Fruit fly (Drosophila melanogaster) whole organism, embryonic: ENCODE results near the gene CG34134.

Experiments used
- Bdp1 ChIP-seq: fragments of 200-800 bp; sonication (Bioruptor generic); optimal IDR thresholded peaks from 3 replicates; lab custom pipeline; 2016; ENCODE audit warnings: missing biosample characterization, missing genetic modification characterization
- CG11504 ChIP-seq: fragments of 200-800 bp; sonication (Bioruptor generic); optimal IDR thresholded peaks from 3 replicates; lab custom pipeline; 2019; ENCODE audit warnings: missing biosample characterization, mild to moderate bottlenecking, missing genetic modification characterization, moderate library complexity
- CG12071 ChIP-seq: fragments of 200-800 bp; sonication (Bioruptor generic); optimal IDR thresholded peaks from 3 replicates; lab custom pipeline; 2018; ENCODE audit warnings: missing biosample characterization, mild to moderate bottlenecking, missing genetic modification characterization
- CG14050 ChIP-seq: fragments of 200-800 bp; sonication (Bioruptor generic); IDR thresholded peaks from 3 replicates; pipeline ENCODE4 v1.3.6; 2022; ENCODE audit warnings: missing biosample characterization, missing genetic modification characterization
- CG17612 ChIP-seq: fragments of 200-800 bp; sonication (Bioruptor generic); IDR thresholded peaks from 2 replicates; pipeline ENCODE4 v1.3.6; 2022; ENCODE audit warnings: missing biosample characterization, missing genetic modification characterization
- CG2129 ChIP-seq: fragments of 200-800 bp; sonication (Bioruptor generic); IDR thresholded peaks from 2 replicates; pipeline ENCODE4 v1.3.6; 2022; ENCODE audit warnings: missing biosample characterization, missing genetic modification characterization; ENCODE audit not compliant: partially characterized antibody
- CG4328 ChIP-seq: fragments of 200-800 bp; sonication (Bioruptor generic); optimal IDR thresholded peaks from 3 replicates; lab custom pipeline; 2017; ENCODE audit warnings: missing biosample characterization, missing genetic modification reagents, missing genetic modification characterization
- CG6683 ChIP-seq: fragments of 200-800 bp; sonication (Bioruptor generic); optimal IDR thresholded peaks from 2 replicates; lab custom pipeline; 2017; ENCODE audit warnings: missing biosample characterization, mild to moderate bottlenecking, missing genetic modification characterization, missing genetic modification reagents
- CG7745 ChIP-seq: fragments of 200-800 bp; sonication (Bioruptor generic); optimal IDR thresholded peaks from 2 replicates; lab custom pipeline; 2018; ENCODE audit warnings: missing biosample characterization, mild to moderate bottlenecking, missing genetic modification characterization, moderate library complexity
- CG8290 ChIP-seq, 3 experiments: fragments of 200-800 bp; sonication (Bioruptor generic); optimal IDR thresholded peaks; 2 replicates each; lab custom pipeline; 2016 to 2019; ENCODE audit warnings: missing biosample characterization in 3 of 3, missing genetic modification characterization in 3 of 3, mild to moderate bottlenecking in 2 of 3, moderate library complexity in 1 of 3
- CG8924 ChIP-seq: fragments of 200-800 bp; optimal IDR thresholded peaks from 3 replicates; lab custom pipeline; 2019; ENCODE audit warnings: missing biosample characterization, mild to moderate bottlenecking, missing genetic modification characterization, moderate library complexity
- CG8944 ChIP-seq: fragments of 200-800 bp; sonication (Bioruptor generic); optimal IDR thresholded peaks from 3 replicates; lab custom pipeline; 2016; ENCODE audit warnings: missing biosample characterization, missing genetic modification characterization
- CG9727 ChIP-seq: fragments of 200-800 bp; sonication (Bioruptor generic); optimal IDR thresholded peaks from 3 replicates; lab custom pipeline; 2017; ENCODE audit warnings: missing biosample characterization, mild to moderate bottlenecking, missing genetic modification characterization
- CG9932 ChIP-seq: fragments of 200-800 bp; sonication (Bioruptor generic); IDR thresholded peaks from 2 replicates; pipeline ENCODE4 v1.3.6; 2022; ENCODE audit warnings: missing biosample characterization, missing genetic modification characterization
- CrebB ChIP-seq: fragments of 200-800 bp; sonication (Bioruptor generic); optimal IDR thresholded peaks from 3 replicates; lab custom pipeline; 2018; ENCODE audit warnings: missing biosample characterization, mild to moderate bottlenecking, missing genetic modification characterization
- Dbx ChIP-seq: fragments of 200-800 bp; sonication (Bioruptor generic); IDR thresholded peaks from 3 replicates; pipeline ENCODE4 v1.3.6; 2022; ENCODE audit warnings: missing biosample characterization, missing genetic modification characterization
- Doc2 ChIP-seq: fragments of 200-800 bp; sonication (Bioruptor generic); IDR thresholded peaks from 2 replicates; pipeline ENCODE4 v1.3.6; 2022; ENCODE audit warnings: missing biosample characterization, missing genetic modification characterization
- ERR ChIP-seq: fragments of 200-800 bp; sonication (Bioruptor generic); optimal IDR thresholded peaks from 2 replicates; lab custom pipeline; 2016; ENCODE audit warnings: missing biosample characterization, missing genetic modification characterization
- Gug ChIP-seq: fragments of 200-800 bp; sonication (Bioruptor generic); IDR thresholded peaks from 4 replicates; pipeline ENCODE4 v1.3.6; 2022; ENCODE audit warnings: missing biosample characterization, missing genetic modification characterization
- Hey ChIP-seq: fragments of 200-800 bp; sonication (Bioruptor generic); optimal IDR thresholded peaks from 3 replicates; lab custom pipeline; 2018; ENCODE audit warnings: missing biosample characterization, mild to moderate bottlenecking, missing genetic modification characterization
- Hr3 ChIP-seq: fragments of 200-800 bp; sonication (Bioruptor generic); optimal IDR thresholded peaks from 3 replicates; lab custom pipeline; 2016; ENCODE audit warnings: missing biosample characterization, missing genetic modification characterization
- Kr ChIP-seq: fragments of 200-800 bp; sonication (Bioruptor generic); optimal IDR thresholded peaks from 2 replicates; lab custom pipeline; 2017; ENCODE audit warnings: missing biosample characterization, mild to moderate bottlenecking, missing genetic modification characterization
- Mad ChIP-seq: fragments of 200-800 bp; sonication (Bioruptor generic); optimal IDR thresholded peaks from 2 replicates; lab custom pipeline; 2016; ENCODE audit warnings: missing biosample characterization, missing genetic modification characterization
- Max ChIP-seq: fragments of 200-800 bp; sonication (Bioruptor generic); optimal IDR thresholded peaks from 2 replicates; lab custom pipeline; 2016; ENCODE audit warnings: missing biosample characterization, mild to moderate bottlenecking, missing genetic modification characterization
- Oaz ChIP-seq: fragments of 200-800 bp; sonication (Bioruptor generic); IDR thresholded peaks from 2 replicates; pipeline ENCODE4 v1.3.6; 2022; ENCODE audit warnings: missing biosample characterization, missing genetic modification characterization
- Oli ChIP-seq: fragments of 200-800 bp; sonication (Bioruptor generic); optimal IDR thresholded peaks from 2 replicates; lab custom pipeline; 2018; ENCODE audit warnings: missing biosample characterization, mild to moderate bottlenecking, missing genetic modification characterization, moderate library complexity
- Ravus ChIP-seq: fragments of 200-800 bp; sonication (Bioruptor generic); IDR thresholded peaks from 2 replicates; pipeline ENCODE4 v1.3.6; 2022; ENCODE audit warnings: missing biosample characterization, missing genetic modification characterization
- Side ChIP-seq: fragments of 200-800 bp; sonication (Bioruptor generic); optimal IDR thresholded peaks from 2 replicates; lab custom pipeline; 2016; ENCODE audit warnings: missing biosample characterization, missing genetic modification characterization
- Tbp ChIP-seq: fragments of >200 bp; optimal IDR thresholded peaks from 2 replicates; lab custom pipeline; 2018; ENCODE audit warnings: missing biosample characterization, missing genetic modification characterization
- Trl ChIP-seq, 3 experiments: fragments of >200 bp in 2 of 3; fragments of 200-800 bp in 1 of 3; sonication (Bioruptor generic) in 1 of 3; optimal IDR thresholded peaks; 2 replicates in 1 of 3; 3 replicates in 2 of 3; lab custom pipeline; 2016 to 2017; ENCODE audit warnings: missing biosample characterization in 1 of 3, missing genetic modification characterization in 1 of 3
- ab ChIP-seq: fragments of 200-800 bp; sonication (Bioruptor generic); optimal IDR thresholded peaks from 2 replicates; lab custom pipeline; 2016; ENCODE audit warnings: missing biosample characterization, missing genetic modification characterization
- bigmax ChIP-seq: fragments of 200-800 bp; sonication (Bioruptor generic); optimal IDR thresholded peaks from 2 replicates; lab custom pipeline; 2018; ENCODE audit warnings: missing biosample characterization, mild to moderate bottlenecking, missing genetic modification characterization
- ci ChIP-seq: fragments of 200-800 bp; sonication (Bioruptor generic); IDR thresholded peaks from 3 replicates; pipeline ENCODE4 v1.3.6; 2022; ENCODE audit warnings: missing biosample characterization, missing genetic modification characterization
- corto ChIP-seq: fragments of 200-800 bp; sonication (Bioruptor generic); optimal IDR thresholded peaks from 2 replicates; lab custom pipeline; 2016; ENCODE audit warnings: missing biosample characterization, mild to moderate bottlenecking, missing genetic modification characterization, moderate library complexity
- dati ChIP-seq: fragments of 200-800 bp; sonication (Bioruptor generic); IDR thresholded peaks from 2 replicates; pipeline ENCODE4 v1.3.6; 2022; ENCODE audit warnings: missing biosample characterization, missing genetic modification characterization
- ems ChIP-seq: fragments of 200-800 bp; sonication (Bioruptor generic); optimal IDR thresholded peaks from 3 replicates; lab custom pipeline; 2016; ENCODE audit warnings: missing biosample characterization, missing genetic modification characterization
- ewg ChIP-seq: fragments of 200-800 bp; sonication (Bioruptor generic); optimal IDR thresholded peaks from 3 replicates; lab custom pipeline; 2017; ENCODE audit warnings: mild to moderate bottlenecking, missing biosample characterization, missing genetic modification reagents, missing genetic modification characterization
- eyg ChIP-seq: fragments of 200-800 bp; sonication (Bioruptor generic); optimal IDR thresholded peaks from 3 replicates; lab custom pipeline; 2016; ENCODE audit warnings: missing biosample characterization, missing genetic modification characterization
- fd3F ChIP-seq: fragments of 200-800 bp; sonication (Bioruptor generic); optimal IDR thresholded peaks from 2 replicates; lab custom pipeline; 2018; ENCODE audit warnings: missing biosample characterization, mild to moderate bottlenecking, missing genetic modification characterization, moderate library complexity
- jing ChIP-seq: fragments of 200-800 bp; sonication (Bioruptor generic); optimal IDR thresholded peaks from 2 replicates; lab custom pipeline; 2018; ENCODE audit warnings: missing biosample characterization, mild to moderate bottlenecking, missing genetic modification characterization
- kay ChIP-seq: fragments of 200-800 bp; sonication (Bioruptor generic); optimal IDR thresholded peaks from 2 replicates; lab custom pipeline; 2016; ENCODE audit warnings: missing biosample characterization, missing genetic modification characterization
- nerfin-1 ChIP-seq: fragments of 200-800 bp; sonication (Bioruptor generic); optimal IDR thresholded peaks from 3 replicates; lab custom pipeline; 2019; ENCODE audit warnings: missing biosample characterization, mild to moderate bottlenecking, missing genetic modification characterization, moderate library complexity
- odd ChIP-seq: fragments of 200-800 bp; sonication (Bioruptor generic); optimal IDR thresholded peaks from 2 replicates; lab custom pipeline; 2017; ENCODE audit warnings: missing biosample characterization, mild to moderate bottlenecking, missing genetic modification characterization
- p53 ChIP-seq: fragments of 200-800 bp; sonication (Bioruptor generic); optimal IDR thresholded peaks from 2 replicates; lab custom pipeline; 2016; ENCODE audit warnings: missing biosample characterization, missing genetic modification characterization
- pan ChIP-seq, 4 experiments: fragments of >200 bp in 3 of 4; fragments of 200-800 bp in 1 of 4; sonication (Bioruptor generic) in 1 of 4; optimal IDR thresholded peaks in 3 of 4; IDR thresholded peaks in 1 of 4; 2 replicates each; pipeline versions ENCODE4 v1.3.6 to Lab custom; 2017 to 2022; ENCODE audit warnings: missing biosample characterization in 2 of 4, missing genetic modification characterization in 2 of 4, mixed read lengths in 1 of 4
- psq ChIP-seq: fragments of 200-800 bp; sonication (Bioruptor generic); optimal IDR thresholded peaks from 2 replicates; lab custom pipeline; 2017; ENCODE audit warnings: missing biosample characterization, missing genetic modification characterization
- sisA ChIP-seq: fragments of 200-800 bp; sonication (Bioruptor generic); IDR thresholded peaks from 2 replicates; pipeline ENCODE4 v1.3.6; 2022; ENCODE audit warnings: missing biosample characterization, missing genetic modification characterization
- sob ChIP-seq: fragments of 200-800 bp; sonication (Bioruptor generic); IDR thresholded peaks from 2 replicates; pipeline ENCODE4 v1.3.6; 2022; ENCODE audit warnings: missing biosample characterization, missing genetic modification characterization
- toy ChIP-seq: fragments of 200-800 bp; sonication (Bioruptor generic); IDR thresholded peaks from 2 replicates; pipeline ENCODE4 v1.3.6; 2022; ENCODE audit warnings: missing biosample characterization, missing genetic modification characterization
- twi ChIP-seq: fragments of 200-800 bp; optimal IDR thresholded peaks from 2 replicates; lab custom pipeline; 2019; ENCODE audit warnings: missing biosample characterization, mild to moderate bottlenecking, missing genetic modification characterization, moderate library complexity
- wdn ChIP-seq: fragments of 200-800 bp; sonication (Bioruptor generic); IDR thresholded peaks from 2 replicates; pipeline ENCODE4 v1.3.6; 2022; ENCODE audit warnings: missing biosample characterization, missing genetic modification characterization

CG34134 gene

dm6 chr2L:8220393-8220934, 29.9 kb upstream of the CG34134 start, which contains the start of gene Snx6 (continued):
- no peak for TF ChIP-seq Trl (optimal IDR thresholded peaks at IDR 0.05; lab: Kevin White, UChicago)
- TF ChIP-seq Trl (GFP tag; optimal IDR thresholded peaks at IDR 0.05; lab: Kevin White, UChicago), result no peak
- no peak for TF ChIP-seq nerfin-1 (tag; lab: Kevin White, UChicago)
- TF ChIP-seq CG8944 (GFP tag; lab: Kevin White, UChicago), result no peak
- TF ChIP-seq Oaz (GFP tag; lab: Robert Waterston, UW), result no peak
- no peak for TF ChIP-seq ab (GFP tag; lab: Kevin White, UChicago)
- TF ChIP-seq CG17612 (GFP tag; lab: Robert Waterston, UW), result no peak
- TF ChIP-seq CG6683 (GFP tag; lab: Kevin White, UChicago), result no peak
- TF ChIP-seq Bdp1 (GFP tag; lab: Kevin White, UChicago), result no peak
- no peak for TF ChIP-seq p53
- TF ChIP-seq CG11504, result no peak
- TF ChIP-seq Hey, result no peak
- TF ChIP-seq fd3F (GFP tag; lab: Kevin White, UChicago), result no peak
- TF ChIP-seq twi, result no peak
- no peak for TF ChIP-seq kay (GFP tag; lab: Kevin White, UChicago)
- no peak for TF ChIP-seq Hr3 (GFP tag; lab: Kevin White, UChicago)
- TF ChIP-seq ewg (GFP tag; lab: Kevin White, UChicago), result no peak
- no peak for TF ChIP-seq ERR (GFP tag; lab: Kevin White, UChicago)
- no peak for TF ChIP-seq toy (GFP tag; lab: Robert Waterston, UW)
- TF ChIP-seq corto (GFP tag; lab: Kevin White, UChicago), result no peak
- no peak for TF ChIP-seq Doc2 (GFP tag; lab: Robert Waterston, UW)
- no peak for TF ChIP-seq Max (GFP tag; lab: Kevin White, UChicago)
- TF ChIP-seq CrebB (tag; lab: Kevin White, UChicago), result no peak
- no peak for TF ChIP-seq CG8290 (GFP tag; optimal IDR thresholded peaks at IDR 0.05; lab: Kevin White, UChicago)
- no peak for TF ChIP-seq CG8290 (tag; optimal IDR thresholded peaks at IDR 0.05; lab: Kevin White, UChicago)
- TF ChIP-seq Ravus (GFP tag; lab: Robert Waterston, UW), result no peak
- TF ChIP-seq odd (GFP tag; lab: Kevin White, UChicago), result no peak
- no peak for TF ChIP-seq CG14050 (GFP tag; lab: Robert Waterston, UW)
- no peak for TF ChIP-seq sisA (GFP tag; lab: Robert Waterston, UW)
- TF ChIP-seq Kr (GFP tag; lab: Kevin White, UChicago), result no peak
- TF ChIP-seq pan (optimal IDR thresholded peaks at IDR 0.05; lab: Kevin White, UChicago), result no peak
- no peak for TF ChIP-seq pan (GFP tag; optimal IDR thresholded peaks at IDR 0.05 in 1 of 2, IDR thresholded peaks at IDR 0.05 in 1 of 2)
- no peak for TF ChIP-seq Dbx (GFP tag; lab: Robert Waterston, UW)
- TF ChIP-seq psq (GFP tag; lab: Kevin White, UChicago), result no peak
- no peak for TF ChIP-seq Side (GFP tag; lab: Kevin White, UChicago)
- no peak for TF ChIP-seq CG9727 (GFP tag; lab: Kevin White, UChicago)
- no peak for TF ChIP-seq sob (GFP tag; lab: Robert Waterston, UW)
- TF ChIP-seq dati (GFP tag; lab: Robert Waterston, UW), result no peak
- no peak for TF ChIP-seq bigmax (GFP tag; lab: Kevin White, UChicago)
- TF ChIP-seq ems (GFP tag; lab: Kevin White, UChicago), result no peak
- peak; percentile 46; the same call in 1 of the 2 replicates for TF ChIP-seq CG2129 (GFP tag; lab: Robert Waterston, UW)
- TF ChIP-seq jing (GFP tag; lab: Kevin White, UChicago), result no peak
- no peak for TF ChIP-seq ci (GFP tag; lab: Robert Waterston, UW)
- no peak for TF ChIP-seq CG7745 (tag; lab: Kevin White, UChicago)
- TF ChIP-seq Tbp (GFP tag; lab: Kevin White, UChicago), result no peak
- no peak for TF ChIP-seq CG12071 (GFP tag; lab: Kevin White, UChicago)
- TF ChIP-seq CG9932 (GFP tag; lab: Robert Waterston, UW), result no peak
- no peak for TF ChIP-seq wdn (GFP tag; lab: Robert Waterston, UW)
- no peak for TF ChIP-seq Oli
- TF ChIP-seq eyg (GFP tag; lab: Kevin White, UChicago), result no peak
- no peak for TF ChIP-seq Gug (GFP tag; lab: Robert Waterston, UW)
- no peak for TF ChIP-seq CG4328 (GFP tag; lab: Kevin White, UChicago)
- no peak for TF ChIP-seq CG8924 (tag; lab: Kevin White, UChicago)
- no peak for TF ChIP-seq Mad (GFP tag; lab: Kevin White, UChicago)
